Worm (Caenorhabditis elegans): ENCODE data around the gene Y108F1.5.

ce11 chrX:305057-305456 lies 31.2 kb upstream of the Y108F1.5 start:
- no peak for TF ChIP-seq B0310.2 (tag; optimal IDR thresholded peaks at IDR 0.05)
- TF ChIP-seq scrt-1 (GFP tag; IDR thresholded peaks at IDR 0.05): no peak
- no peak for TF ChIP-seq sea-1 (GFP tag; conservative IDR thresholded peaks at IDR 0.05)
- TF ChIP-seq hmg-4 (GFP tag; optimal IDR thresholded peaks at IDR 0.05): no peak
- no peak for TF ChIP-seq ama-1 (optimal IDR thresholded peaks at IDR 0.05)
- no peak for TF ChIP-seq ceh-36 (tag; optimal IDR thresholded peaks at IDR 0.05)
- no peak for TF ChIP-seq tra-4 (tag; optimal IDR thresholded peaks at IDR 0.05)
- no peak for TF ChIP-seq pes-1 (GFP tag; IDR thresholded peaks at IDR 0.05)
- no peak for TF ChIP-seq tbx-37 (GFP tag; conservative IDR thresholded peaks at IDR 0.05)
- no peak for TF ChIP-seq aly-1 (tag; optimal IDR thresholded peaks at IDR 0.05)
- no peak for TF ChIP-seq flt-1 (GFP tag; IDR thresholded peaks at IDR 0.05)
- no peak for TF ChIP-seq tbx-11 (GFP tag; IDR thresholded peaks at IDR 0.05)
- no peak for TF ChIP-seq hnd-1 (tag; optimal IDR thresholded peaks at IDR 0.05)
- TF ChIP-seq F13C5.2 (tag; optimal IDR thresholded peaks at IDR 0.05): no peak

Data from whole organism, early embryonic.